Worm (Caenorhabditis elegans) whole organism, L2 larva: Measurements from ENCODE around the gene nhr-183.

ENCODE experiments used
- C34F6.9 ChIP-seq: fragments of 150-350 bp; optimal IDR thresholded peaks from 2 replicates; lab custom pipeline; 2014; ENCODE audit warnings: missing biosample characterization, missing genetic modification characterization
- R02D3.7 ChIP-seq: fragments of 150-350 bp; optimal IDR thresholded peaks from 2 replicates; lab custom pipeline; 2014; ENCODE audit warnings: missing biosample characterization, missing genetic modification characterization
- ZK546.5 ChIP-seq: sonication (generic microtip); optimal IDR thresholded peaks from 2 replicates; lab custom pipeline; 2017; ENCODE audit warnings: missing biosample characterization, missing genetic modification characterization
- aly-2 ChIP-seq: fragments of 150-350 bp; optimal IDR thresholded peaks from 2 replicates; lab custom pipeline; 2014; ENCODE audit warnings: missing biosample characterization, missing genetic modification characterization
- ama-1 ChIP-seq: fragments of 150-350 bp; optimal IDR thresholded peaks from 2 replicates; lab custom pipeline; 2018; ENCODE audit warnings: inconsistent platforms
- blmp-1 ChIP-seq: sonication (generic microtip); optimal IDR thresholded peaks from 2 replicates; lab custom pipeline; 2017; ENCODE audit warnings: missing genetic modification characterization, mild to moderate bottlenecking, missing compliant biosample characterization, antibody characterized with exemption, moderate library complexity; ENCODE audit not compliant: insufficient read depth
- ceh-16 ChIP-seq: fragments of 150-350 bp; optimal IDR thresholded peaks from 2 replicates; lab custom pipeline; 2014; ENCODE audit warnings: missing biosample characterization, missing genetic modification characterization
- crh-2 ChIP-seq: sonication (generic microtip); optimal IDR thresholded peaks from 2 replicates; lab custom pipeline; 2017; ENCODE audit warnings: missing biosample characterization, missing genetic modification characterization
- dmd-4 ChIP-seq: sonication (generic microtip); optimal IDR thresholded peaks from 2 replicates; lab custom pipeline; 2017; ENCODE audit warnings: missing biosample characterization, missing genetic modification characterization
- elt-1 ChIP-seq: fragments of 150-350 bp; optimal IDR thresholded peaks from 2 replicates; lab custom pipeline; 2014; ENCODE audit warnings: missing biosample characterization, missing genetic modification characterization
- fos-1 ChIP-seq: fragments of 150-350 bp; optimal IDR thresholded peaks from 2 replicates; lab custom pipeline; 2014; ENCODE audit warnings: missing biosample characterization, missing genetic modification characterization
- gmeb-1 ChIP-seq: fragments of 150-350 bp; optimal IDR thresholded peaks from 2 replicates; lab custom pipeline; 2014; ENCODE audit warnings: missing biosample characterization, missing genetic modification characterization
- lin-11 ChIP-seq: fragments of 150-350 bp; sonication (generic microtip); optimal IDR thresholded peaks from 2 replicates; lab custom pipeline; 2014; ENCODE audit warnings: missing biosample characterization, missing genetic modification characterization, inconsistent platforms, mixed read lengths
- lin-13 ChIP-seq: fragments of 150-350 bp; optimal IDR thresholded peaks from 2 replicates; lab custom pipeline; 2014; ENCODE audit warnings: missing biosample characterization, missing genetic modification reagents, missing genetic modification characterization
- lin-39 ChIP-seq: fragments of 150-350 bp; optimal IDR thresholded peaks from 2 replicates; lab custom pipeline; 2014; ENCODE audit warnings: missing biosample characterization, missing genetic modification reagents, missing genetic modification characterization
- mab-5 ChIP-seq: fragments of 150-350 bp; optimal IDR thresholded peaks from 2 replicates; lab custom pipeline; 2014; ENCODE audit warnings: missing biosample characterization, missing genetic modification characterization
- mdl-1 ChIP-seq, 2 experiments: fragments of 150-350 bp in 1 of 2; sonication (generic microtip) in 1 of 2; optimal IDR thresholded peaks; 2 replicates each; lab custom pipeline; 2017; ENCODE audit warnings: missing biosample characterization in 2 of 2, missing genetic modification characterization in 2 of 2
- nhr-10 ChIP-seq: sonication (generic microtip); optimal IDR thresholded peaks from 2 replicates; lab custom pipeline; 2017; ENCODE audit warnings: missing biosample characterization, missing genetic modification characterization
- nhr-11 ChIP-seq: fragments of 150-350 bp; optimal IDR thresholded peaks from 2 replicates; lab custom pipeline; 2014; ENCODE audit warnings: missing biosample characterization, missing genetic modification characterization
- nhr-12 ChIP-seq: fragments of 150-350 bp; optimal IDR thresholded peaks from 2 replicates; lab custom pipeline; 2014; ENCODE audit warnings: missing biosample characterization, missing genetic modification characterization
- nhr-129 ChIP-seq: fragments of 150-350 bp; optimal IDR thresholded peaks from 2 replicates; lab custom pipeline; 2014; ENCODE audit warnings: missing biosample characterization, missing genetic modification characterization
- nhr-21 ChIP-seq: fragments of 150-350 bp; optimal IDR thresholded peaks from 2 replicates; lab custom pipeline; 2014; ENCODE audit warnings: missing biosample characterization, missing genetic modification characterization
- nhr-23 ChIP-seq: fragments of 150-350 bp; optimal IDR thresholded peaks from 2 replicates; lab custom pipeline; 2014; ENCODE audit warnings: missing biosample characterization, missing genetic modification reagents, missing genetic modification characterization
- nhr-25 ChIP-seq: fragments of 150-350 bp; sonication (generic microtip); optimal IDR thresholded peaks from 3 replicates; lab custom pipeline; 2014; ENCODE audit warnings: missing biosample characterization, missing genetic modification characterization
- nhr-6 ChIP-seq: fragments of 150-350 bp; optimal IDR thresholded peaks from 2 replicates; lab custom pipeline; 2014; ENCODE audit warnings: missing biosample characterization, missing genetic modification characterization
- nhr-77 ChIP-seq: fragments of 150-350 bp; optimal IDR thresholded peaks from 2 replicates; lab custom pipeline; 2014; ENCODE audit warnings: missing biosample characterization, missing genetic modification characterization
- sma-3 ChIP-seq: sonication (generic microtip); optimal IDR thresholded peaks from 2 replicates; lab custom pipeline; 2016; ENCODE audit warnings: missing genetic modification reagents, missing genetic modification characterization, missing compliant biosample characterization
- sma-9 ChIP-seq, 2 experiments: fragments of 150-350 bp in 1 of 2; sonication (generic microtip) in 1 of 2; optimal IDR thresholded peaks; 2 replicates each; lab custom pipeline; 2014 to 2016; ENCODE audit warnings: missing genetic modification characterization in 2 of 2, mild to moderate bottlenecking in 1 of 2, missing biosample characterization in 1 of 2, missing compliant biosample characterization in 1 of 2, missing genetic modification reagents in 1 of 2, moderate library complexity in 1 of 2
- snpc-4 ChIP-seq: fragments of 150-350 bp; optimal IDR thresholded peaks from 2 replicates; lab custom pipeline; 2014; ENCODE audit warnings: missing biosample characterization, missing genetic modification characterization
- unc-39 ChIP-seq: fragments of 150-350 bp; optimal IDR thresholded peaks from 2 replicates; lab custom pipeline; 2014; ENCODE audit warnings: missing biosample characterization, missing genetic modification characterization
- unc-55 ChIP-seq: fragments of 150-350 bp; sonication (generic microtip); optimal IDR thresholded peaks from 3 replicates; lab custom pipeline; 2014; ENCODE audit warnings: missing biosample characterization, missing genetic modification reagents, missing genetic modification characterization
- ztf-1 ChIP-seq: fragments of 200-800 bp; sonication (Bioruptor generic); conservative IDR thresholded peaks from 2 replicates; pipeline ENCODE4 v1.3.6; 2022; ENCODE audit warnings: missing genetic modification characterization, missing compliant biosample characterization
- ztf-11 ChIP-seq: sonication (generic microtip); optimal IDR thresholded peaks from 2 replicates; lab custom pipeline; 2017; ENCODE audit warnings: missing biosample characterization, missing genetic modification characterization

Gene nhr-183

ce11 chrV:2278543-2278942, 14.1 kb upstream of the nhr-183 start, which contains the start of gene fbxa-137:
fbxa-137 (plus strand) TSS chrV:2278816.
- no peak for TF ChIP-seq fos-1 (tag; lab: Kevin White, UChicago)
- peak; percentile 62 for TF ChIP-seq unc-55 (GFP tag; lab: Kevin White, UChicago)
- TF ChIP-seq lin-11: no peak
- no peak for TF ChIP-seq lin-13 (GFP tag; lab: Kevin White, UChicago)
- peak; percentile 21 for TF ChIP-seq C34F6.9
- TF ChIP-seq nhr-77 (tag; lab: Kevin White, UChicago): no peak
- TF ChIP-seq nhr-25 (tag; lab: Kevin White, UChicago): no peak
- no peak for TF ChIP-seq sma-3

- TF ChIP-seq nhr-129 (tag; lab: Kevin White, UChicago) (peak; percentile 13), ztf-11 (tag; lab: Kevin White, UChicago) (no peak)
These were observed 13.6 kb upstream of the nhr-183 start, which contains the start of gene nhr-59 for ce11 chrV:2278052-2278451. nhr-59 (minus strand) TSS chrV:2278265.

ce11 chrV:2277260-2277659, 12.8 kb upstream of the nhr-183 start:
- TF ChIP-seq ztf-11 (tag; lab: Kevin White, UChicago): no peak
- TF ChIP-seq elt-1: no peak
- TF ChIP-seq crh-2 (tag; lab: Kevin White, UChicago): no peak
- no peak for TF ChIP-seq lin-39
- TF ChIP-seq nhr-10: no peak
- no peak for TF ChIP-seq nhr-12 (tag; lab: Kevin White, UChicago)
- TF ChIP-seq ama-1 (lab: Kevin White, UChicago): no peak
- no peak for TF ChIP-seq mab-5 (tag; lab: Kevin White, UChicago)

ce11 chrV:2274253-2274892, 9.9 kb upstream of the nhr-183 start, which contains the start of the genes Y5H2A.4 and abu-4:
Y5H2A.4 (minus strand) TSS chrV:2274353.
abu-4 (plus strand) TSS chrV:2274842.
- TF ChIP-seq aly-2 (tag; lab: Kevin White, UChicago) (no peak), unc-55 (GFP tag; lab: Kevin White, UChicago) (no peak)
- TF ChIP-seq, all 48 proteins: peak for 0

ce11 chrV:2271750-2272149, 7.3 kb upstream of the nhr-183 start, which contains the start of gene Y5H2A.1:
Y5H2A.1 (minus strand) TSS chrV:2271850.
- TF ChIP-seq mdl-1 (tag; optimal IDR thresholded peaks at IDR 0.05; lab: Kevin White, UChicago): no peak
- no peak for TF ChIP-seq gmeb-1 (tag; lab: Kevin White, UChicago)
- no peak for TF ChIP-seq lin-39
- no peak for TF ChIP-seq R02D3.7 (tag; lab: Kevin White, UChicago)
- no peak for TF ChIP-seq ceh-16 (tag; lab: Kevin White, UChicago)
- TF ChIP-seq nhr-6 (tag; lab: Kevin White, UChicago): no peak
- TF ChIP-seq nhr-21: no peak
- TF ChIP-seq crh-2 (tag; lab: Kevin White, UChicago): no peak
- TF ChIP-seq ama-1 (lab: Kevin White, UChicago): no peak
- TF ChIP-seq mab-5 (tag; lab: Kevin White, UChicago): no peak
- TF ChIP-seq unc-39 (tag; lab: Kevin White, UChicago): no peak
- no peak for TF ChIP-seq lin-11
- no peak for TF ChIP-seq nhr-77 (tag; lab: Kevin White, UChicago)
- TF ChIP-seq snpc-4: no peak
- TF ChIP-seq sma-3: no peak
- no peak for TF ChIP-seq nhr-129 (tag; lab: Kevin White, UChicago)
- TF ChIP-seq nhr-23 (tag; lab: Kevin White, UChicago): no peak
- TF ChIP-seq fos-1 (tag; lab: Kevin White, UChicago): no peak
- no peak for TF ChIP-seq ztf-1 (GFP tag; lab: Robert Waterston, UW)

ce11 chrV:2266958-2267357, 2.5 kb upstream of the nhr-183 start, which contains the start of gene nhr-275:
nhr-275 (minus strand) TSS chrV:2267058.
- TF ChIP-seq blmp-1 (tag; lab: Kevin White, UChicago) (no peak), sma-9 (GFP tag; optimal IDR thresholded peaks at IDR 0.05; lab: Kevin White, UChicago) (no peak), sma-9 (tag; optimal IDR thresholded peaks at IDR 0.05; lab: Kevin White, UChicago) (no peak), ZK546.5 (no peak), gmeb-1 (tag; lab: Kevin White, UChicago) (no peak), dmd-4 (tag; lab: Kevin White, UChicago) (no peak), fos-1 (tag; lab: Kevin White, UChicago) (no peak), ztf-1 (GFP tag; lab: Robert Waterston, UW) (no peak), ceh-16 (tag; lab: Kevin White, UChicago) (no peak), nhr-77 (tag; lab: Kevin White, UChicago) (no peak), mab-5 (tag; lab: Kevin White, UChicago) (no peak), nhr-11 (no peak), crh-2 (tag; lab: Kevin White, UChicago) (no peak)
